Worm (Caenorhabditis elegans) whole organism, L4 larva: ENCODE measurements around the gene srh-301.

Experiments
- F26F4.8 ChIP-seq: fragments of 200-800 bp; sonication (Bioruptor generic); conservative IDR thresholded peaks from 2 replicates; pipeline ENCODE4 v1.3.6; 2022; ENCODE audit warnings: missing genetic modification characterization, missing compliant biosample characterization
- T20F7.1 ChIP-seq: fragments of 200-800 bp; sonication (Bioruptor generic); optimal IDR thresholded peaks from 2 replicates; lab custom pipeline; 2018; ENCODE audit warnings: mild to moderate bottlenecking, missing genetic modification characterization, missing compliant biosample characterization
- T26A8.4 ChIP-seq: fragments of 200-800 bp; sonication (Bioruptor generic); IDR thresholded peaks from 2 replicates; pipeline ENCODE4 v1.3.6; 2022; ENCODE audit warnings: missing genetic modification characterization, missing compliant biosample characterization
- ZK337.2 ChIP-seq: fragments of 200-800 bp; sonication (Bioruptor generic); IDR thresholded peaks from 2 replicates; pipeline ENCODE4 v1.3.6; 2022; ENCODE audit warnings: missing genetic modification reagents, missing genetic modification characterization, missing compliant biosample characterization
- aha-1 ChIP-seq: fragments of 150-350 bp; peaks from one replicate; lab custom pipeline; 2014; ENCODE audit warnings: missing biosample characterization, missing genetic modification characterization
- arid-1 ChIP-seq: fragments of 200-800 bp; sonication (Bioruptor generic); conservative IDR thresholded peaks from 2 replicates; pipeline ENCODE4 v1.3.6; 2022; ENCODE audit warnings: missing genetic modification reagents, missing genetic modification characterization, missing compliant biosample characterization
- ceh-28 ChIP-seq: fragments of 150-350 bp; optimal IDR thresholded peaks from 2 replicates; lab custom pipeline; 2014; ENCODE audit warnings: missing biosample characterization, missing genetic modification reagents, missing genetic modification characterization
- ceh-32 ChIP-seq: sonication (generic microtip); optimal IDR thresholded peaks from 2 replicates; lab custom pipeline; 2016; ENCODE audit warnings: mild to moderate bottlenecking, missing genetic modification characterization, missing compliant biosample characterization; ENCODE audit not compliant: poor library complexity
- ceh-44 ChIP-seq: fragments of 200-800 bp; sonication (Bioruptor generic); IDR thresholded peaks from 2 replicates; pipeline ENCODE4 v1.3.6; 2022; ENCODE audit warnings: missing genetic modification reagents, missing genetic modification characterization, missing compliant biosample characterization
- daf-12 ChIP-seq: fragments of 150-350 bp; optimal IDR thresholded peaks from 2 replicates; lab custom pipeline; 2014; ENCODE audit warnings: missing biosample characterization, missing genetic modification reagents, missing genetic modification characterization
- daf-16 ChIP-seq, 3 experiments: sonication (generic microtip); optimal IDR thresholded peaks; 2 replicates each; lab custom pipeline; 2016 to 2017; ENCODE audit warnings: missing genetic modification characterization in 3 of 3, missing genetic modification reagents in 3 of 3, mild to moderate bottlenecking in 2 of 3, missing compliant biosample characterization in 2 of 3, missing biosample characterization in 1 of 3, moderate library complexity in 1 of 3
- daf-19 ChIP-seq: fragments of 200-800 bp; sonication (Bioruptor generic); conservative IDR thresholded peaks from 2 replicates; pipeline ENCODE4 v1.3.6; 2022; ENCODE audit warnings: missing genetic modification characterization, missing compliant biosample characterization
- dmd-6 ChIP-seq: fragments of 200-800 bp; sonication (Bioruptor generic); IDR thresholded peaks from 2 replicates; pipeline ENCODE4 v1.3.6; 2022; ENCODE audit warnings: missing genetic modification reagents, missing genetic modification characterization, missing compliant biosample characterization
- dmd-9 ChIP-seq: fragments of 200-800 bp; sonication (Bioruptor generic); IDR thresholded peaks from 2 replicates; pipeline ENCODE4 v1.3.6; 2022; ENCODE audit warnings: missing genetic modification reagents, missing genetic modification characterization, missing compliant biosample characterization
- dve-1 ChIP-seq: sonication (generic microtip); optimal IDR thresholded peaks from 2 replicates; lab custom pipeline; 2017; ENCODE audit warnings: antibody characterized with exemption, mild to moderate bottlenecking, missing genetic modification characterization, missing compliant biosample characterization; ENCODE audit not compliant: insufficient read depth
- fkh-10 ChIP-seq: fragments of 150-350 bp; optimal IDR thresholded peaks from 2 replicates; lab custom pipeline; 2014; ENCODE audit warnings: missing biosample characterization, missing genetic modification reagents, missing genetic modification characterization
- hif-1 ChIP-seq, 2 experiments: sonication (generic microtip); optimal IDR thresholded peaks; 2 replicates each; lab custom pipeline; 2016 to 2017; ENCODE audit warnings: missing compliant biosample characterization in 2 of 2, missing genetic modification characterization in 2 of 2, missing genetic modification reagents in 2 of 2, missing genotype in 2 of 2, mild to moderate bottlenecking in 1 of 2
- hlh-30 ChIP-seq: sonication (generic microtip); optimal IDR thresholded peaks from 2 replicates; lab custom pipeline; 2017; ENCODE audit warnings: antibody characterized with exemption, mild to moderate bottlenecking, missing genetic modification characterization, missing compliant biosample characterization; ENCODE audit not compliant: insufficient read depth
- jun-1 ChIP-seq: fragments of 150-350 bp; optimal IDR thresholded peaks from 2 replicates; lab custom pipeline; 2014; ENCODE audit warnings: missing biosample characterization, missing genetic modification reagents, missing genetic modification characterization
- lim-7 ChIP-seq: fragments of 200-800 bp; sonication (Bioruptor generic); IDR thresholded peaks from 2 replicates; pipeline ENCODE4 v1.3.6; 2022; ENCODE audit warnings: missing genetic modification characterization, missing compliant biosample characterization
- lin-38 ChIP-seq: fragments of 200-800 bp; sonication (Bioruptor generic); IDR thresholded peaks from 2 replicates; pipeline ENCODE4 v1.3.6; 2022; ENCODE audit warnings: missing genetic modification reagents, missing genetic modification characterization, missing compliant biosample characterization
- lir-3 ChIP-seq: sonication (generic microtip); optimal IDR thresholded peaks from 2 replicates; lab custom pipeline; 2016; ENCODE audit warnings: mild to moderate bottlenecking, missing genetic modification characterization, missing compliant biosample characterization
- mep-1 ChIP-seq: fragments of 150-350 bp; sonication (generic microtip); optimal IDR thresholded peaks from 3 replicates; lab custom pipeline; 2014; ENCODE audit warnings: missing biosample characterization, missing genetic modification characterization
- nhr-111 ChIP-seq: fragments of 200-800 bp; sonication (Bioruptor generic); optimal IDR thresholded peaks from 2 replicates; lab custom pipeline; 2018; ENCODE audit warnings: mild to moderate bottlenecking, missing genetic modification characterization, missing compliant biosample characterization
- nhr-28 ChIP-seq: fragments of 150-350 bp; optimal IDR thresholded peaks from 2 replicates; lab custom pipeline; 2014; ENCODE audit warnings: missing biosample characterization, missing genetic modification characterization
- nhr-41 ChIP-seq: fragments of 200-800 bp; sonication (Bioruptor generic); IDR thresholded peaks from 2 replicates; pipeline ENCODE4 v1.3.6; 2022; ENCODE audit warnings: missing genetic modification reagents, missing genetic modification characterization, missing compliant biosample characterization
- nhr-48 ChIP-seq: sonication (generic microtip); optimal IDR thresholded peaks from 2 replicates; lab custom pipeline; 2016; ENCODE audit warnings: mild to moderate bottlenecking, missing genetic modification characterization, missing compliant biosample characterization
- pha-4 ChIP-seq, 2 experiments: fragments of 150-350 bp in 1 of 2; fragments of 200-800 bp in 1 of 2; sonication (Bioruptor generic) in 1 of 2; IDR thresholded peaks in 1 of 2; optimal IDR thresholded peaks in 1 of 2; 2 replicates each; pipeline versions ENCODE4 v1.3.6 to Lab custom; 2014 to 2022; ENCODE audit warnings: missing genetic modification characterization in 2 of 2, missing genetic modification reagents in 2 of 2, missing biosample characterization in 1 of 2, missing compliant biosample characterization in 1 of 2
- php-3 ChIP-seq: fragments of 200-800 bp; sonication (Bioruptor generic); IDR thresholded peaks from 2 replicates; pipeline ENCODE4 v1.3.6; 2022; ENCODE audit warnings: missing genetic modification reagents, missing genetic modification characterization, missing compliant biosample characterization
- pqm-1 ChIP-seq: sonication (generic microtip); optimal IDR thresholded peaks from 2 replicates; lab custom pipeline; 2017; ENCODE audit warnings: missing biosample characterization, missing genetic modification characterization
- rbr-2 ChIP-seq: sonication (generic microtip); optimal IDR thresholded peaks from 2 replicates; lab custom pipeline; 2016; ENCODE audit warnings: missing genotype, missing genetic modification characterization, missing compliant biosample characterization
- set-16 ChIP-seq: fragments of 200-800 bp; sonication (Bioruptor generic); IDR thresholded peaks from 2 replicates; pipeline ENCODE4 v1.3.6; 2022; ENCODE audit warnings: missing genetic modification reagents, missing genetic modification characterization, missing compliant biosample characterization
- snpc-1.2 ChIP-seq: fragments of 200-800 bp; sonication (Bioruptor generic); IDR thresholded peaks from 2 replicates; pipeline ENCODE4 v1.3.6; 2022; ENCODE audit warnings: missing genetic modification reagents, missing genetic modification characterization, missing compliant biosample characterization
- snpc-4 ChIP-seq: fragments of 150-350 bp; optimal IDR thresholded peaks from 2 replicates; lab custom pipeline; 2014; ENCODE audit warnings: missing biosample characterization, missing genetic modification characterization
- spr-3 ChIP-seq: fragments of 200-800 bp; sonication (Bioruptor generic); optimal IDR thresholded peaks from 2 replicates; lab custom pipeline; 2018; ENCODE audit warnings: mild to moderate bottlenecking, missing genetic modification characterization, missing compliant biosample characterization
- unc-62 ChIP-seq, 3 experiments: fragments of 150-350 bp in 1 of 3; sonication (generic microtip); optimal IDR thresholded peaks in 2 of 3; peaks in 1 of 3; 1 replicate in 1 of 3; 2 replicates in 2 of 3; lab custom pipeline; 2014 to 2017; ENCODE audit warnings: missing biosample characterization in 3 of 3, missing genetic modification characterization in 3 of 3, missing genetic modification reagents in 3 of 3, missing genotype in 1 of 3
- zip-11 ChIP-seq: fragments of 200-800 bp; sonication (Bioruptor generic); IDR thresholded peaks from 2 replicates; pipeline ENCODE4 v1.3.6; 2022; ENCODE audit warnings: missing genetic modification characterization, missing compliant biosample characterization

Gene srh-301

ce11 chrV:17824610-17825009 lies at the start of gene srh-301:
srh-301 (plus strand) TSS chrV:17824910.
- TF ChIP-seq zip-11 (GFP tag; lab: Robert Waterston, UW) (no peak), T20F7.1 (no peak), unc-62 (GFP tag; optimal IDR thresholded peaks at IDR 0.05 in 1 of 2; lab: Kevin White, UChicago) (peak in 1 of 2 experiments; percentile 54), unc-62 (tag; optimal IDR thresholded peaks at IDR 0.05; lab: Kevin White, UChicago) (no peak), dmd-9 (GFP tag; lab: Robert Waterston, UW) (no peak)

DNA sequence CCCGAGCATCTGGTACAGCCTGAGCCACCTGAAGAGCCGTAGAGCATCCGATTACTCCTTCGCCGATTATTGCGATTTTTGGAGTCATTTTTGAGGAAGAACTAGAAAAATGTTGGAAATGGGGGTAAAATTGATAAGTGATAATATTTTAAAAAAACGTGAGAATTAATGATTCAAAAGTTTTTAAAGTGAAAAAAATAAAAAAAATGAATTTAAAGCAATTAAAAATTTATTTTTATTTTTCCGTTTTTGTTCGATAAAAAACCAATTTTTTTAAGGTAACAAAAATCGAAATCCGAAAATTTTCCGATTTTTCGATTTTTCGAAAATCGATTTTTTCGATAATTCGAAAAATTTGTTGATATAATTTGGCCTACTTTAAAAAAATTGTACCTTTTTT lies 47.6 kb upstream of the srh-301 start, which contains the start of gene ddo-1:
TSS of gene ddo-1 (minus strand) at position 101 of the 400 bp plus-strand sequence.
- TF ChIP-seq ZK337.2 (GFP tag; lab: Robert Waterston, UW): no peak
- no peak for TF ChIP-seq spr-3 (GFP tag; lab: Kevin White, UChicago)
- TF ChIP-seq lir-3 (tag; lab: Kevin White, UChicago): no peak
- TF ChIP-seq set-16 (GFP tag; lab: Robert Waterston, UW): no peak
- no peak for TF ChIP-seq F26F4.8 (GFP tag; lab: Robert Waterston, UW)

ce11 chrV:17777624-17778023 lies 47.1 kb upstream of the srh-301 start, which contains the start of gene C47A10.12:
C47A10.12 (plus strand) TSS chrV:17777924.
- no peak for TF ChIP-seq daf-12
- TF ChIP-seq aha-1 (tag; lab: Kevin White, UChicago): peak; percentile 4

DNA sequence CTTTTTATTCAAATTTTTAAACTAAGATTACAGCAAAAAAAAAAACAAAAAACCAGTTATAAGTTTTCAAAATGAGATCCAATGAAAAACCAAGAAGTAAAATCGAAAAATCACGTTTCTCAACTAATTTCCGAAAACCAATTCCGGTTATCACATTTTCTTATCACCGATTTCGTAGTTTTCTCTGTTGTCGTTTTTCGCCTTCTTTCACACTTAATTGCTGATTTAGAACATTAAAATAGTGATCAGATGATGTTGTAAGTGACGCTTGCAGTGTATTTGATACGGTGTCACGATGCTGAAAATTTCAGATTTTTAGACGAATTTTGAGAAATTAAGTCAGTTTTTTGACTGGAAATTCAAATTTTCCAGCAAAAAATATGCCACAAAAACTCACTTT lies 44.4 kb upstream of the srh-301 start:
- TF ChIP-seq mep-1 (tag; lab: Kevin White, UChicago) (peak; percentile 22), unc-62 (GFP tag; optimal IDR thresholded peaks at IDR 0.05 in 1 of 2; lab: Kevin White, UChicago) (peak in 1 of 2 experiments; percentile 30), unc-62 (tag; optimal IDR thresholded peaks at IDR 0.05; lab: Kevin White, UChicago) (no peak), snpc-4 (tag; lab: Kevin White, UChicago) (no peak), dve-1 (tag; lab: Kevin White, UChicago) (peak; percentile 47), aha-1 (tag; lab: Kevin White, UChicago) (peak; percentile 13), hif-1 (tag; optimal IDR thresholded peaks at IDR 0.05; lab: Kevin White, UChicago) (no peak), php-3 (GFP tag; lab: Robert Waterston, UW) (peak; percentile 49; the same call in 1 of the 2 replicates), hlh-30 (peak; percentile 63), nhr-28 (tag; lab: Kevin White, UChicago) (peak; percentile 69), daf-16 (GFP tag; optimal IDR thresholded peaks at IDR 0.05; lab: Kevin White, UChicago) (no peak), daf-16 (tag; optimal IDR thresholded peaks at IDR 0.05; lab: Kevin White, UChicago) (peak; percentile 21), rbr-2 (tag; lab: Kevin White, UChicago) (no peak), pqm-1 (peak; percentile 53), dmd-6 (peak; percentile 20; the same call in 1 of the 2 replicates)

DNA sequence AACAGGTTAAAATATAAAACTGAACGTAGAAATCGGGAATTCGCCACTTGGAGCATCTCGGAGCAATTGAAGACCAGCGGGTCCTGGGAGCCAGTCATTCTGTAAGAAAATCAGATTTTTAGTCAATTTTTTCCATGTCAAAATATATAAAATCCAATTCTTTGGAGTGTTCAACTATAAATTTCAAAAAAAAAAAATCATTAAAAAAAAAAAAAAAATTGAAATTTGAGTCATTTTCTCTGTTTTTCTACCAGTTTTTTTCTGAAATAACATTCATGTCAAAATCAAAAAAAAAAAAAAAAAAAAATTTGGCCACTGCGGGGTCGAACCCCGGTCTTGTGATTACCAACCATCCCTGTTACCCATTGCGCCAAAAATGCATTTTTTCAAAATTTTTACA lies 41.2 kb upstream of the srh-301 start, which contains the start of gene srab-12:
TSS of gene srab-12 (minus strand) at position 101 of the 400 bp plus-strand sequence.
- TF ChIP-seq ceh-32 (tag; lab: Kevin White, UChicago): no peak
- no peak for TF ChIP-seq T26A8.4 (GFP tag; lab: Robert Waterston, UW)
- no peak for TF ChIP-seq ceh-44 (GFP tag; lab: Robert Waterston, UW)
- TF ChIP-seq pha-4 (GFP tag; IDR thresholded peaks at IDR 0.05; lab: Robert Waterston, UW): no peak
- no peak for TF ChIP-seq pha-4 (tag; optimal IDR thresholded peaks at IDR 0.05; lab: Kevin White, UChicago)
- no peak for TF ChIP-seq fkh-10
- no peak for TF ChIP-seq nhr-111 (GFP tag; lab: Kevin White, UChicago)
- no peak for TF ChIP-seq lim-7 (GFP tag; lab: Robert Waterston, UW)
- TF ChIP-seq ceh-28 (tag; lab: Kevin White, UChicago): no peak
- TF ChIP-seq aha-1 (tag; lab: Kevin White, UChicago): no peak
- no peak for TF ChIP-seq jun-1 (tag; lab: Kevin White, UChicago)
- TF ChIP-seq lin-38: no peak
- no peak for TF ChIP-seq nhr-41
- TF ChIP-seq snpc-1.2 (GFP tag; lab: Robert Waterston, UW): no peak
- TF ChIP-seq nhr-48: no peak
- no peak for TF ChIP-seq daf-19 (GFP tag; lab: Robert Waterston, UW)
- TF ChIP-seq pqm-1: no peak
- TF ChIP-seq arid-1 (GFP tag; lab: Robert Waterston, UW): no peak
